Fruit fly (Drosophila melanogaster): ENCODE results near the gene Rpt2.

Gene Rpt2

dm6 chr3R:23890886-23891285, 40.5 kb downstream of the Rpt2 start, which contains the start of gene TfIIA-S (continued):
- TF ChIP-seq Hr51 (GFP tag; optimal IDR thresholded peaks at IDR 0.05) (peak in 1 of 2 experiments; percentile 83), pan (optimal IDR thresholded peaks at IDR 0.05) (no peak), pan (GFP tag; optimal IDR thresholded peaks at IDR 0.05 in 1 of 2, IDR thresholded peaks at IDR 0.05 in 1 of 2) (no peak), lola (GFP tag; optimal IDR thresholded peaks at IDR 0.05) (no peak), CG15601 (tag; optimal IDR thresholded peaks at IDR 0.05) (peak; percentile 61), CG4617 (GFP tag; optimal IDR thresholded peaks at IDR 0.05; ENCODE audit: borderline replicate concordance) (peak; percentile 94), CG7372 (GFP tag; IDR thresholded peaks at IDR 0.05) (no peak), CG9437 (GFP tag; optimal IDR thresholded peaks at IDR 0.05) (no peak), CG33557 (GFP tag; optimal IDR thresholded peaks at IDR 0.05) (peak; percentile 7), dimm (GFP tag; IDR thresholded peaks at IDR 0.05) (no peak), fd64A (GFP tag; optimal IDR thresholded peaks at IDR 0.05) (peak; percentile 12), salm (tag; optimal IDR thresholded peaks at IDR 0.05) (no peak), Asciz (GFP tag; optimal IDR thresholded peaks at IDR 0.05) (peak; percentile 42), CG5245 (GFP tag; optimal IDR thresholded peaks at IDR 0.05) (peak; percentile 71), cg (GFP tag; optimal IDR thresholded peaks at IDR 0.05) (no peak), onecut (GFP tag; IDR thresholded peaks at IDR 0.05) (peak; percentile 38; the same call in 1 of the 2 replicates), crp (GFP tag; optimal IDR thresholded peaks at IDR 0.05) (peak in 1 of 2 experiments; percentile 38), phol (tag; optimal IDR thresholded peaks at IDR 0.05) (peak; percentile 72), fu2 (GFP tag; optimal IDR thresholded peaks at IDR 0.05) (peak; percentile 85), CG8944 (GFP tag; optimal IDR thresholded peaks at IDR 0.05) (peak; percentile 85), CG2116 (GFP tag; optimal IDR thresholded peaks at IDR 0.05) (peak; percentile 67), Sry-δ (GFP tag; optimal IDR thresholded peaks at IDR 0.05) (peak; percentile 77), CG2120 (GFP tag; optimal IDR thresholded peaks at IDR 0.05) (peak; percentile 91), HmgZ (tag; optimal IDR thresholded peaks at IDR 0.05) (peak; percentile 95), CG1602 (GFP tag; optimal IDR thresholded peaks at IDR 0.05) (peak; percentile 76), CG2202 (tag; optimal IDR thresholded peaks at IDR 0.05) (peak; percentile 11), Atf-2 (GFP tag; optimal IDR thresholded peaks at IDR 0.05) (peak; percentile 75), CG16863 (GFP tag; optimal IDR thresholded peaks at IDR 0.05) (peak; percentile 63), CkIIα-i1 (GFP tag; IDR thresholded peaks at IDR 0.05) (no peak)

dm6 chr3R:23889922-23890321, 41.4 kb downstream of the Rpt2 start, which contains the start of gene Pli:
Pli (minus strand) TSS chr3R:23890052.
- TF ChIP-seq Atf3 (GFP tag; optimal IDR thresholded peaks at IDR 0.05) (no peak), hkb (optimal IDR thresholded peaks at IDR 0.05) (peak; percentile 6), hkb (GFP tag; IDR thresholded peaks at IDR 0.05) (no peak), exex (tag; optimal IDR thresholded peaks at IDR 0.05) (peak; percentile 23), Ets65A (GFP tag) (peak; percentile 28), NfI (GFP tag; optimal IDR thresholded peaks at IDR 0.05) (peak; percentile 2), CG3838 (GFP tag; optimal IDR thresholded peaks at IDR 0.05) (no peak), CG11504 (tag; optimal IDR thresholded peaks at IDR 0.05) (peak; percentile 39), Ets97D (GFP tag; optimal IDR thresholded peaks at IDR 0.05) (peak; percentile 62), D19A (tag; optimal IDR thresholded peaks at IDR 0.05) (peak; percentile 49), CG18619 (GFP tag; optimal IDR thresholded peaks at IDR 0.05) (no peak), HmgZ (tag; optimal IDR thresholded peaks at IDR 0.05) (peak; percentile 16), CG3995 (GFP tag; optimal IDR thresholded peaks at IDR 0.05) (peak; percentile 85), CG34376 (GFP tag; optimal IDR thresholded peaks at IDR 0.05) (peak; percentile 11), nom (GFP tag; optimal IDR thresholded peaks at IDR 0.05) (peak; percentile 76), grau (tag; optimal IDR thresholded peaks at IDR 0.05) (peak; percentile 39), CG3847 (GFP tag; IDR thresholded peaks at IDR 0.05) (no peak), gfzf (GFP tag; optimal IDR thresholded peaks at IDR 0.05) (peak; percentile 99), mirr (GFP tag; optimal IDR thresholded peaks at IDR 0.05) (peak; percentile 1), B-H2 (GFP tag; optimal IDR thresholded peaks at IDR 0.05) (peak; percentile 55), CoRest (tag; optimal IDR thresholded peaks at IDR 0.05) (peak; percentile 16), Lhr (GFP tag; optimal IDR thresholded peaks at IDR 0.05) (peak; percentile 81), bbx (GFP tag; IDR thresholded peaks at IDR 0.05; ENCODE audit: partially characterized antibody) (no peak)

All from whole organism, embryonic.